Fruit fly (Drosophila melanogaster): ENCODE measurements around the gene CG5888.

Gene CG5888

DNA sequence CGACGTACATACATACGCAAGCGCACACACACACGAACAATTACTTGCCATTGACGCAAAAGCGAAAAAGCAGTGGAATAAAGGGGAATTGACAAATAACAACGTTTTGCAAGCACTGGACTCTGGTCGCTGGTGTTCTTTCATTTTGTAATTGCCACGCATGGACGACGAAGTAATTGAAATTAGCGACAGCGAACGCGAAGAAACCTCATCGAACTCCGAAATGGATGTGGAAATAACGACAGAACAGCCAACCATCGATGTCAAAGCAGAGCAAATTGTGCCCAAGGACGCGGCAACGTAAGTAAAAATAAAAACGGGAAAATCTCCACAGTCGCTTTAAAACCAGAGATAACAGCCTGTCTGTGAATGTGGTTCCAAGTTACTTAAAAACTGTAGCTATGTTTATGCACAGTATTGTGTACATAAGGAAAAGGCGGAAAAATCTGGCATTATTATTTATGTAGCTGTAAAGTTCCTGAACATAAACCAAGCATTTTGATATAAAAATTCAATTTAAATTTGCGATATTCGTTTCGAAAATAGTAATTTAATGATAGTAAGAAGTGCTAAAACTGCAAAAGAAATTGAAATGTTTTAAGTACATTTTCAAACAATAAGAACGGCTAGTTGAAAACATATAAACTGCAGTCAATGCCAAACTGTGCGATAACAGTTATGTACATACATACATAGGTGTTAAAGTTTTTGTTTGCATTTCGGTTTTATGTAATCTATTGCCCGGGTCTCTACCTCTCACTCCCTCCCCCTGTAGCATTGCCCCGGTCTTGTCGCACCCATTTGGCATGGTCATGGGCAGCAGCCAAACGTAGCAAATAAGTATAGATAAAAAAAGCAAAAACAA is 43.7 kb upstream of the CG5888 start:
- TF ChIP-seq Pif1A (GFP tag; optimal IDR thresholded peaks at IDR 0.05): no peak
- 0 out of 3 replicates have a peak, but pooled peaks have one; percentile 12 for TF ChIP-seq CG4496 (GFP tag; IDR thresholded peaks at IDR 0.05)

DNA sequence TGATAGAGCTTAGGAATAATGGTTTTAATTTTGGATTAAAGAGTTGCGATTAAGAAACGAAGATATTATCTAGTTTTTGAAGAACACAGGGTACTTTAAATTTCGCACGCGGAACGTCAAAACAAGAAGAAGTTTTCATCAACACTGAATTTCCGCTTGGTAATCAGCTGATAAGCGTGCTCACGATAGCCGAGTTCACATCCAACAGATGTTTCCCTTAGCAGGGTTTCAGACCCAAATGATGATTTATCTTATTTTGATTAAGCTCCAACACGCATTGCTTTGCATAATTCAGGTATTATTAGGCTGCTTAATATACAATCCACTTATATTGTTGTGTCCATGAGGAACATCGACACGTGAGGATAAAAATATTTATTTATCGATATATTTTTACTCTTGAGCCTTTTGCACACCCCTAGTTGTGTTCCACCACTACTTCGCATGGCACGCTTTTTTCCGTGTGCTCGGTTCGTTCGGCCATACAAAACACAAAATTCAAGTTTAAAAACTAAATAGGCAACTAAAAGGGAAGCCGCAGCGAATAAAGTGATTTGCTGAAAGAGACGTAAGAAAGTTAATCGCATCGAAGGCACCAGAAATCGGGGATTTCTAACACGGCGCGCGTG is 43.0 kb upstream of the CG5888 start, which contains the start of gene Tpr2:
Gene Tpr2 (plus strand): TSS at position 418 of the 629 bp plus-strand sequence.
- TF ChIP-seq CG15710 (tag; optimal IDR thresholded peaks at IDR 0.05) (peak; percentile 32), EcR (GFP tag; optimal IDR thresholded peaks at IDR 0.05) (peak; percentile 12), CG8159 (tag; optimal IDR thresholded peaks at IDR 0.05) (peak; percentile 21), fd96Ca (GFP tag; IDR thresholded peaks at IDR 0.05) (no peak), CG10348 (GFP tag; IDR thresholded peaks at IDR 0.05) (no peak), Pif1B (GFP tag; optimal IDR thresholded peaks at IDR 0.05) (peak; percentile 21), CG4496 (GFP tag; IDR thresholded peaks at IDR 0.05) (0 out of 3 replicates have a peak, but pooled peaks have one; percentile 16), Snoo (tag; optimal IDR thresholded peaks at IDR 0.05) (peak; percentile 41)

dm6 chr2L:16487571-16488276 is 39.5 kb upstream of the CG5888 start, which contains the start of gene Nepl8:
Nepl8 (plus strand) TSS chr2L:16488148.
- TF ChIP-seq D1 (tag; optimal IDR thresholded peaks at IDR 0.05): peak; percentile 76
- TF ChIP-seq CG14655 (GFP tag; optimal IDR thresholded peaks at IDR 0.05): peak; percentile 15
- TF ChIP-seq rn (GFP tag; IDR thresholded peaks at IDR 0.05): no peak

dm6 chr2L:16486001-16486793 is 37.9 kb upstream of the CG5888 start:
- no peak for TF ChIP-seq EcR (GFP tag; optimal IDR thresholded peaks at IDR 0.05)
- TF ChIP-seq CG12605 (GFP tag; IDR thresholded peaks at IDR 0.05): peak; percentile 75
- TF ChIP-seq fd96Ca (GFP tag; IDR thresholded peaks at IDR 0.05): peak; percentile 82
- TF ChIP-seq CG4496 (GFP tag; IDR thresholded peaks at IDR 0.05): peak; percentile 52
- TF ChIP-seq CG8301 (tag; optimal IDR thresholded peaks at IDR 0.05): no peak
- no peak for TF ChIP-seq gl (tag; optimal IDR thresholded peaks at IDR 0.05)
- peak; percentile 71 for TF ChIP-seq D1 (tag; optimal IDR thresholded peaks at IDR 0.05)
- TF ChIP-seq Snoo (tag; optimal IDR thresholded peaks at IDR 0.05): peak; percentile 43
- TF ChIP-seq CG8159 (tag; optimal IDR thresholded peaks at IDR 0.05): peak; percentile 35
- TF ChIP-seq CG32121 (GFP tag; IDR thresholded peaks at IDR 0.05): peak; percentile 57; the same call in 1 of the 2 replicates
- TF ChIP-seq CG10348 (GFP tag; IDR thresholded peaks at IDR 0.05): no peak
- TF ChIP-seq CG15710 (tag; optimal IDR thresholded peaks at IDR 0.05): peak; percentile 33
- TF ChIP-seq CG13204 (GFP tag; optimal IDR thresholded peaks at IDR 0.05): no peak
- peak; percentile 61 for TF ChIP-seq Ets98B (GFP tag; IDR thresholded peaks at IDR 0.05)
- TF ChIP-seq rn (GFP tag; IDR thresholded peaks at IDR 0.05): 0 out of 2 replicates have a peak, but pooled peaks have one; percentile 35
- no peak for TF ChIP-seq CG17806 (tag; optimal IDR thresholded peaks at IDR 0.05)
- TF ChIP-seq Pif1B (GFP tag; optimal IDR thresholded peaks at IDR 0.05): peak; percentile 43
- peak; percentile 41 for TF ChIP-seq CG14655 (GFP tag; optimal IDR thresholded peaks at IDR 0.05)
- peak; percentile 45 for TF ChIP-seq CG34367 (tag; optimal IDR thresholded peaks at IDR 0.05)
- TF ChIP-seq Pif1A (GFP tag; optimal IDR thresholded peaks at IDR 0.05): peak; percentile 29
- TF ChIP-seq CG9948 (tag; optimal IDR thresholded peaks at IDR 0.05): no peak

DNA sequence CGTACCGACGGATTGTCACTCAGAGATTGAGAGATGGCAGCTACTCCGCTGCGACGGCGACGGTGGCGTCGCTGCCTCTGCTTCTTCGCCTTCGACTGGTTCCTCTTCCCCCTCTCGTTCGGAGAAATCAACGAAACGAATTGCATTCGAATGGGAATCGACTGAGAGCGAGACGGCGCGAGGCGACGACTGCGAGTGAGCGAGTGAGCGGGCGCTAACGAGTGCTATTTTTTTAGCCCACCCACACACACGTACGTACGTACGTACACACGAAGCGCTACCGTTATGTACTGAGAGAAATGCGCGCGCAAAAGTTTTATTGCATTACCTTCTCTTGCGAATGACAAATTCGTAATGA is 37.4 kb upstream of the CG5888 start, which contains the start of gene dac:
Gene dac (minus strand): TSS at position 356 of the 358 bp plus-strand sequence.
- TF ChIP-seq CG32121 (GFP tag; IDR thresholded peaks at IDR 0.05): peak; percentile 9; the same call in 1 of the 2 replicates
- no peak for TF ChIP-seq CG14655 (GFP tag; optimal IDR thresholded peaks at IDR 0.05)
- TF ChIP-seq CG8159 (tag; optimal IDR thresholded peaks at IDR 0.05): no peak
- no peak; the same call in 2 of the 3 replicates for TF ChIP-seq fd96Ca (GFP tag; IDR thresholded peaks at IDR 0.05)

DNA sequence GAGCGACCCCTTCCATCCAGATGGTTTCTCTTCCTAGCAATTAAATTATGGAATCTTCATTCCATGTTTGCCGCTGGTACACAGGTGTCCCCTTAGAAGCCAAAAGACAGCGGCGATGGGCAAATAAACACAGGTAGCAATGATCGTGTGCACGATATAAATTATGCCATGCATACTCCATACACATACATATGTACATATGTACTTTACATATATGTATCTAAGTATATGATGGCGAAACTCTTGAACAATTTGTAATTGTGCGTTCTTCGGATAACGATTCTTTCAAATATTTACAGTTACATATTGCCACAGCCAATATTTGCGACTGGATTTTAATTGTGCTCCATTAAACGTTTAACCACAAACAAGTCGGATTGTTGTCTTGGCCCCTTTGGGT is 28.2 kb upstream of the CG5888 start:
- no peak for TF ChIP-seq CG8301 (tag; optimal IDR thresholded peaks at IDR 0.05)
- peak; percentile 3 for TF ChIP-seq CG9948 (tag; optimal IDR thresholded peaks at IDR 0.05)
- TF ChIP-seq CG12605 (GFP tag; IDR thresholded peaks at IDR 0.05): no peak
- TF ChIP-seq Snoo (tag; optimal IDR thresholded peaks at IDR 0.05): peak; percentile 10
- no peak for TF ChIP-seq CG10348 (GFP tag; IDR thresholded peaks at IDR 0.05)
- peak; percentile 37 for TF ChIP-seq CG15710 (tag; optimal IDR thresholded peaks at IDR 0.05)
- peak; percentile 56 for TF ChIP-seq Pif1A (GFP tag; optimal IDR thresholded peaks at IDR 0.05)
- TF ChIP-seq CG8159 (tag; optimal IDR thresholded peaks at IDR 0.05): peak; percentile 36
- no peak for TF ChIP-seq rn (GFP tag; IDR thresholded peaks at IDR 0.05)
- peak; percentile 29 for TF ChIP-seq gl (tag; optimal IDR thresholded peaks at IDR 0.05)
- no peak for TF ChIP-seq CG13204 (GFP tag; optimal IDR thresholded peaks at IDR 0.05)
- no peak for TF ChIP-seq Ets98B (GFP tag; IDR thresholded peaks at IDR 0.05)
- TF ChIP-seq Pif1B (GFP tag; optimal IDR thresholded peaks at IDR 0.05): peak; percentile 41
- TF ChIP-seq fd96Ca (GFP tag; IDR thresholded peaks at IDR 0.05): no peak
- TF ChIP-seq CG34367 (tag; optimal IDR thresholded peaks at IDR 0.05): peak; percentile 27
- 0 out of 3 replicates have a peak, but pooled peaks have one; percentile 42 for TF ChIP-seq CG4496 (GFP tag; IDR thresholded peaks at IDR 0.05)
- TF ChIP-seq CG32121 (GFP tag; IDR thresholded peaks at IDR 0.05): no peak
- TF ChIP-seq EcR (GFP tag; optimal IDR thresholded peaks at IDR 0.05): no peak
- peak; percentile 28 for TF ChIP-seq CG14655 (GFP tag; optimal IDR thresholded peaks at IDR 0.05)
- no peak for TF ChIP-seq CG17806 (tag; optimal IDR thresholded peaks at IDR 0.05)
- no peak for TF ChIP-seq D1 (tag; optimal IDR thresholded peaks at IDR 0.05)
